Fruit fly (Drosophila melanogaster) whole organism, embryonic: Measurements from ENCODE around the gene CG42296.

Experiments used
- CG12769 ChIP-seq: fragments of 200-800 bp; sonication (Bioruptor generic); optimal IDR thresholded peaks from 2 replicates; lab custom pipeline; 2019; ENCODE audit warnings: missing biosample characterization, mild to moderate bottlenecking, missing genetic modification characterization, moderate library complexity
- CG14441 ChIP-seq: fragments of 200-800 bp; sonication (Bioruptor generic); IDR thresholded peaks from 2 replicates; pipeline ENCODE4 v1.3.6; 2022; ENCODE audit warnings: missing biosample characterization, missing genetic modification characterization
- CG15073 ChIP-seq: fragments of 200-800 bp; sonication (Bioruptor generic); optimal IDR thresholded peaks from 2 replicates; lab custom pipeline; 2016; ENCODE audit warnings: missing biosample characterization, missing genetic modification characterization
- CG15269 ChIP-seq: fragments of 200-800 bp; sonication (Bioruptor generic); optimal IDR thresholded peaks from 2 replicates; lab custom pipeline; 2018; ENCODE audit warnings: missing biosample characterization, mild to moderate bottlenecking, missing genetic modification characterization, moderate library complexity
- CG1603 ChIP-seq: fragments of 200-800 bp; sonication (Bioruptor generic); optimal IDR thresholded peaks from 2 replicates; lab custom pipeline; 2019; ENCODE audit warnings: missing biosample characterization, mild to moderate bottlenecking, missing genetic modification characterization, moderate library complexity
- CG17612 ChIP-seq: fragments of 200-800 bp; sonication (Bioruptor generic); IDR thresholded peaks from 2 replicates; pipeline ENCODE4 v1.3.6; 2022; ENCODE audit warnings: missing biosample characterization, missing genetic modification characterization
- CG1832 ChIP-seq: fragments of 200-800 bp; sonication (Bioruptor generic); optimal IDR thresholded peaks from 2 replicates; lab custom pipeline; 2017; ENCODE audit warnings: missing biosample characterization, mild to moderate bottlenecking, missing genetic modification characterization, inconsistent platforms
- CG30020 ChIP-seq: fragments of 200-800 bp; optimal IDR thresholded peaks from 2 replicates; lab custom pipeline; 2019; ENCODE audit warnings: missing biosample characterization, mild to moderate bottlenecking, missing genetic modification characterization, moderate library complexity
- CG32767 ChIP-seq: fragments of 200-800 bp; sonication (Bioruptor generic); IDR thresholded peaks from 2 replicates; pipeline ENCODE4 v1.3.6; 2022; ENCODE audit warnings: missing biosample characterization, missing genetic modification characterization
- CG34376 ChIP-seq: fragments of 200-800 bp; sonication (Bioruptor generic); optimal IDR thresholded peaks from 2 replicates; lab custom pipeline; 2018; ENCODE audit warnings: missing biosample characterization, mild to moderate bottlenecking, missing genetic modification characterization
- CG3838 ChIP-seq: fragments of 200-800 bp; sonication (Bioruptor generic); optimal IDR thresholded peaks from 3 replicates; lab custom pipeline; 2016; ENCODE audit warnings: missing biosample characterization, missing genetic modification characterization
- CG42726 ChIP-seq: fragments of 200-800 bp; sonication (Bioruptor generic); IDR thresholded peaks from 2 replicates; pipeline ENCODE4 v1.3.6; 2022; ENCODE audit warnings: missing biosample characterization, missing genetic modification characterization; ENCODE audit not compliant: partially characterized antibody
- CG5245 ChIP-seq: fragments of 200-800 bp; sonication (Bioruptor generic); optimal IDR thresholded peaks from 3 replicates; lab custom pipeline; 2016; ENCODE audit warnings: missing biosample characterization, missing genetic modification characterization
- CG6683 ChIP-seq: fragments of 200-800 bp; sonication (Bioruptor generic); optimal IDR thresholded peaks from 2 replicates; lab custom pipeline; 2017; ENCODE audit warnings: missing biosample characterization, mild to moderate bottlenecking, missing genetic modification characterization, missing genetic modification reagents
- CG7271 ChIP-seq: fragments of 200-800 bp; sonication (Bioruptor generic); optimal IDR thresholded peaks from 2 replicates; lab custom pipeline; 2018; ENCODE audit warnings: missing biosample characterization, mild to moderate bottlenecking, missing genetic modification characterization, moderate library complexity
- CG7357 ChIP-seq: fragments of 200-800 bp; sonication (Bioruptor generic); IDR thresholded peaks from 3 replicates; pipeline ENCODE4 v1.3.6; 2022; ENCODE audit warnings: missing biosample characterization, missing genetic modification characterization
- CG7372 ChIP-seq: fragments of 200-800 bp; sonication (Bioruptor generic); IDR thresholded peaks from 2 replicates; pipeline ENCODE4 v1.3.6; 2022; ENCODE audit warnings: missing biosample characterization, missing genetic modification characterization
- CG7987 ChIP-seq: fragments of 200-800 bp; sonication (Bioruptor generic); optimal IDR thresholded peaks from 2 replicates; lab custom pipeline; 2018; ENCODE audit warnings: missing biosample characterization, mild to moderate bottlenecking, missing genetic modification characterization, moderate library complexity
- CG8924 ChIP-seq: fragments of 200-800 bp; optimal IDR thresholded peaks from 3 replicates; lab custom pipeline; 2019; ENCODE audit warnings: missing biosample characterization, mild to moderate bottlenecking, missing genetic modification characterization, moderate library complexity
- CTCF ChIP-seq: fragments of 200-800 bp; sonication (Bioruptor generic); optimal IDR thresholded peaks from 2 replicates; lab custom pipeline; 2017; ENCODE audit warnings: missing biosample characterization, mild to moderate bottlenecking, missing genetic modification characterization, moderate library complexity
- D ChIP-seq, 2 experiments: fragments of 200-800 bp in 1 of 2; fragments of >200 bp in 1 of 2; sonication (Bioruptor generic) in 1 of 2; optimal IDR thresholded peaks; 2 replicates in 1 of 2; 3 replicates in 1 of 2; lab custom pipeline; 2017; ENCODE audit warnings: mild to moderate bottlenecking in 1 of 2, missing biosample characterization in 1 of 2, missing genetic modification characterization in 1 of 2, missing genetic modification reagents in 1 of 2
- Dref ChIP-seq: fragments of 200-800 bp; sonication (Bioruptor generic); IDR thresholded peaks from 2 replicates; pipeline ENCODE4 v1.3.6; 2022; ENCODE audit warnings: missing biosample characterization, missing genetic modification characterization
- Fer3 ChIP-seq: fragments of 200-800 bp; sonication (Bioruptor generic); optimal IDR thresholded peaks from 2 replicates; lab custom pipeline; 2018; ENCODE audit warnings: missing biosample characterization, mild to moderate bottlenecking, missing genetic modification characterization, moderate library complexity
- HLHmδ ChIP-seq: fragments of 200-800 bp; sonication (Bioruptor generic); optimal IDR thresholded peaks from 2 replicates; lab custom pipeline; 2018; ENCODE audit warnings: missing biosample characterization, mild to moderate bottlenecking, missing genetic modification characterization, moderate library complexity
- Hmr ChIP-seq: fragments of 200-800 bp; sonication (Bioruptor generic); optimal IDR thresholded peaks from 3 replicates; lab custom pipeline; 2017; ENCODE audit warnings: mild to moderate bottlenecking, missing biosample characterization, missing genetic modification reagents, missing genetic modification characterization
- MTF-1 ChIP-seq: fragments of 200-800 bp; sonication (Bioruptor generic); optimal IDR thresholded peaks from 2 replicates; lab custom pipeline; 2018; ENCODE audit warnings: missing biosample characterization, mild to moderate bottlenecking, missing genetic modification characterization, borderline replicate concordance
- NC2β ChIP-seq: fragments of 200-800 bp; sonication (Bioruptor generic); optimal IDR thresholded peaks from 2 replicates; lab custom pipeline; 2016; ENCODE audit warnings: missing biosample characterization, missing genetic modification characterization
- Xbp1 ChIP-seq: fragments of 200-800 bp; sonication (Bioruptor generic); optimal IDR thresholded peaks from 3 replicates; lab custom pipeline; 2016; ENCODE audit warnings: missing biosample characterization, mild to moderate bottlenecking, missing genetic modification characterization
- abd-A ChIP-seq: fragments of 200-800 bp; sonication (Bioruptor generic); optimal IDR thresholded peaks from 3 replicates; lab custom pipeline; 2019; ENCODE audit warnings: missing biosample characterization, mild to moderate bottlenecking, missing genetic modification characterization, moderate library complexity
- al ChIP-seq: fragments of 200-800 bp; sonication (Bioruptor generic); IDR thresholded peaks from 2 replicates; pipeline ENCODE4 v1.3.6; 2022; ENCODE audit warnings: missing biosample characterization, missing genetic modification characterization
- bab2 ChIP-seq: fragments of 200-800 bp; sonication (Bioruptor generic); optimal IDR thresholded peaks from 2 replicates; lab custom pipeline; 2016; ENCODE audit warnings: missing biosample characterization, missing genetic modification characterization
- br ChIP-seq: fragments of >200 bp; optimal IDR thresholded peaks from 2 replicates; lab custom pipeline; 2017
- caup ChIP-seq: fragments of 200-800 bp; sonication (Bioruptor generic); optimal IDR thresholded peaks from 3 replicates; lab custom pipeline; 2017; ENCODE audit warnings: missing biosample characterization, mild to moderate bottlenecking, missing genetic modification characterization, moderate library complexity; ENCODE audit not compliant: severe bottlenecking
- cg ChIP-seq: fragments of 200-800 bp; sonication (Bioruptor generic); optimal IDR thresholded peaks from 3 replicates; lab custom pipeline; 2019; ENCODE audit warnings: missing biosample characterization, mild to moderate bottlenecking, missing genetic modification characterization, moderate library complexity
- cwo ChIP-seq: fragments of 200-800 bp; sonication (Bioruptor generic); optimal IDR thresholded peaks from 3 replicates; lab custom pipeline; 2017; ENCODE audit warnings: missing biosample characterization, missing genetic modification characterization, mild to moderate bottlenecking, moderate library complexity, missing genetic modification reagents
- ewg ChIP-seq: fragments of 200-800 bp; sonication (Bioruptor generic); optimal IDR thresholded peaks from 3 replicates; lab custom pipeline; 2017; ENCODE audit warnings: mild to moderate bottlenecking, missing biosample characterization, missing genetic modification reagents, missing genetic modification characterization
- fu2 ChIP-seq: fragments of 200-800 bp; sonication (Bioruptor generic); optimal IDR thresholded peaks from 2 replicates; lab custom pipeline; 2016; ENCODE audit warnings: missing biosample characterization, missing genetic modification characterization
- gcm2 ChIP-seq: fragments of 200-800 bp; sonication (Bioruptor generic); optimal IDR thresholded peaks from 2 replicates; lab custom pipeline; 2016; ENCODE audit warnings: missing biosample characterization, missing genetic modification characterization
- gfzf ChIP-seq: fragments of 200-800 bp; sonication (Bioruptor generic); optimal IDR thresholded peaks from 2 replicates; lab custom pipeline; 2016; ENCODE audit warnings: missing biosample characterization, mild to moderate bottlenecking, missing genetic modification characterization, moderate library complexity
- grau ChIP-seq: fragments of 200-800 bp; optimal IDR thresholded peaks from 3 replicates; lab custom pipeline; 2019; ENCODE audit warnings: missing biosample characterization, mild to moderate bottlenecking, missing genetic modification characterization, moderate library complexity
- gro ChIP-seq: fragments of 200-800 bp; sonication (Bioruptor generic); optimal IDR thresholded peaks from 2 replicates; lab custom pipeline; 2016; ENCODE audit warnings: missing biosample characterization, missing genetic modification characterization
- ham ChIP-seq: fragments of 200-800 bp; sonication (Bioruptor generic); IDR thresholded peaks from 2 replicates; pipeline ENCODE4 v1.3.6; 2022; ENCODE audit warnings: missing biosample characterization, missing genetic modification characterization
- lab ChIP-seq: fragments of 200-800 bp; sonication (Bioruptor generic); optimal IDR thresholded peaks from 3 replicates; lab custom pipeline; 2017; ENCODE audit warnings: missing biosample characterization, missing genetic modification characterization, mild to moderate bottlenecking, moderate library complexity, missing genetic modification reagents
- nau ChIP-seq: fragments of 200-800 bp; sonication (Bioruptor generic); optimal IDR thresholded peaks from 3 replicates; lab custom pipeline; 2017; ENCODE audit warnings: missing biosample characterization, mild to moderate bottlenecking, missing genetic modification characterization, missing genetic modification reagents
- psq ChIP-seq: fragments of 200-800 bp; sonication (Bioruptor generic); optimal IDR thresholded peaks from 2 replicates; lab custom pipeline; 2017; ENCODE audit warnings: missing biosample characterization, missing genetic modification characterization
- scrt ChIP-seq: fragments of 200-800 bp; sonication (Bioruptor generic); optimal IDR thresholded peaks from 2 replicates; lab custom pipeline; 2018; ENCODE audit warnings: missing biosample characterization, mild to moderate bottlenecking, missing genetic modification characterization, moderate library complexity
- slou ChIP-seq: fragments of 200-800 bp; sonication (Bioruptor generic); optimal IDR thresholded peaks from 3 replicates; lab custom pipeline; 2016; ENCODE audit warnings: missing biosample characterization, missing genetic modification characterization
- toy ChIP-seq: fragments of 200-800 bp; sonication (Bioruptor generic); IDR thresholded peaks from 2 replicates; pipeline ENCODE4 v1.3.6; 2022; ENCODE audit warnings: missing biosample characterization, missing genetic modification characterization
- unpg ChIP-seq: fragments of 200-800 bp; sonication (Bioruptor generic); optimal IDR thresholded peaks from 3 replicates; lab custom pipeline; 2018; ENCODE audit warnings: missing biosample characterization, mild to moderate bottlenecking, missing genetic modification characterization, moderate library complexity
- zen2 ChIP-seq: fragments of 200-800 bp; sonication (Bioruptor generic); IDR thresholded peaks from 3 replicates; pipeline ENCODE4 v1.3.6; 2022; ENCODE audit warnings: missing biosample characterization, missing genetic modification characterization; ENCODE audit not compliant: partially characterized antibody

The CG42296 gene

dm6 chr2L:2013836-2014434 is 21.9 kb downstream of the CG42296 start (continued):
- TF ChIP-seq gcm2 (GFP tag; lab: Kevin White, UChicago) = no peak
- TF ChIP-seq gfzf (GFP tag; lab: Kevin White, UChicago) = no peak
- no peak for TF ChIP-seq bab2 (GFP tag; lab: Kevin White, UChicago)
- TF ChIP-seq CG1832 (GFP tag; lab: Kevin White, UChicago) = peak; percentile 75
- no peak for TF ChIP-seq unpg (GFP tag; lab: Kevin White, UChicago)
- TF ChIP-seq lab = peak; percentile 16
- no peak for TF ChIP-seq gro
- TF ChIP-seq scrt (GFP tag; lab: Kevin White, UChicago) = no peak
- TF ChIP-seq caup (GFP tag; lab: Kevin White, UChicago) = no peak
- TF ChIP-seq CG7357 (GFP tag; lab: Robert Waterston, UW) = 0 out of 3 replicates have a peak, but pooled peaks have one; percentile 15
- no peak for TF ChIP-seq CG6683 (GFP tag; lab: Kevin White, UChicago)
- TF ChIP-seq CG7271 (tag; lab: Kevin White, UChicago) = peak; percentile 8
- TF ChIP-seq al (GFP tag; lab: Robert Waterston, UW) = no peak
- TF ChIP-seq CG5245 (GFP tag; lab: Kevin White, UChicago) = no peak
- no peak for TF ChIP-seq Fer3 (tag; lab: Kevin White, UChicago)
- peak; percentile 27 for TF ChIP-seq CG12769 (tag; lab: Kevin White, UChicago)
- TF ChIP-seq D (optimal IDR thresholded peaks at IDR 0.05; lab: Kevin White, UChicago) = peak; percentile 33
- no peak for TF ChIP-seq D (GFP tag; optimal IDR thresholded peaks at IDR 0.05; lab: Kevin White, UChicago)
- no peak for TF ChIP-seq fu2 (GFP tag; lab: Kevin White, UChicago)
- TF ChIP-seq CG8924 (tag; lab: Kevin White, UChicago) = peak; percentile 15
- TF ChIP-seq Hmr (GFP tag; lab: Kevin White, UChicago) = no peak
- no peak for TF ChIP-seq br (lab: Kevin White, UChicago)
- no peak for TF ChIP-seq CG34376 (GFP tag; lab: Kevin White, UChicago)
- no peak for TF ChIP-seq CG32767 (GFP tag; lab: Robert Waterston, UW)
- no peak for TF ChIP-seq zen2 (GFP tag; lab: Robert Waterston, UW)
- peak; percentile 16 for TF ChIP-seq cg (GFP tag; lab: Kevin White, UChicago)
- TF ChIP-seq CG15073 (GFP tag; lab: Kevin White, UChicago) = no peak
- no peak for TF ChIP-seq CG14441 (GFP tag; lab: Robert Waterston, UW)
- TF ChIP-seq CG42726 (GFP tag; lab: Robert Waterston, UW) = no peak
- no peak for TF ChIP-seq MTF-1
- TF ChIP-seq abd-A = no peak
- no peak for TF ChIP-seq CG3838 (GFP tag; lab: Kevin White, UChicago)
- TF ChIP-seq Dref = no peak
- TF ChIP-seq CG15269 (tag; lab: Kevin White, UChicago) = no peak
- no peak for TF ChIP-seq psq (GFP tag; lab: Kevin White, UChicago)
- TF ChIP-seq CG7987 = no peak
- TF ChIP-seq CG7372 (GFP tag; lab: Robert Waterston, UW) = no peak
- no peak for TF ChIP-seq CG17612 (GFP tag; lab: Robert Waterston, UW)
- no peak for TF ChIP-seq cwo
- TF ChIP-seq nau (GFP tag; lab: Kevin White, UChicago) = no peak
- TF ChIP-seq slou (GFP tag; lab: Kevin White, UChicago) = no peak
- no peak for TF ChIP-seq ham (GFP tag; lab: Robert Waterston, UW)
- no peak for TF ChIP-seq CG30020 (tag; lab: Kevin White, UChicago)
- TF ChIP-seq CG1603 (tag; lab: Kevin White, UChicago) = peak; percentile 5
- TF ChIP-seq CTCF (GFP tag; lab: Kevin White, UChicago) = no peak
- no peak for TF ChIP-seq ewg (GFP tag; lab: Kevin White, UChicago)
- no peak for TF ChIP-seq HLHmδ (GFP tag; lab: Kevin White, UChicago)
- TF ChIP-seq Xbp1 (GFP tag; lab: Kevin White, UChicago) = no peak
- TF ChIP-seq toy = no peak
- peak; percentile 79 for TF ChIP-seq grau (tag; lab: Kevin White, UChicago)
- TF ChIP-seq NC2β (GFP tag; lab: Kevin White, UChicago) = no peak
